Worm (Caenorhabditis elegans): ENCODE data around the gene sre-31.

ce11 chrII:12378793-12379192 lies 29.8 kb downstream of the sre-31 start:
- TF ChIP-seq ceh-82 (tag; optimal IDR thresholded peaks at IDR 0.05) = no peak
- TF ChIP-seq unc-130 (tag; optimal IDR thresholded peaks at IDR 0.05) = no peak
- no peak for TF ChIP-seq lin-13 (GFP tag; optimal IDR thresholded peaks at IDR 0.05)
- TF ChIP-seq nhr-77 (tag; optimal IDR thresholded peaks at IDR 0.05) = peak; percentile 8
- TF ChIP-seq aly-2 (tag; optimal IDR thresholded peaks at IDR 0.05) = no peak
- no peak for TF ChIP-seq nhr-11 (tag; optimal IDR thresholded peaks at IDR 0.05)
- no peak for TF ChIP-seq nhr-28 (tag; optimal IDR thresholded peaks at IDR 0.05)
- TF ChIP-seq ces-1 (GFP tag; optimal IDR thresholded peaks at IDR 0.05) = no peak
- TF ChIP-seq egl-13 (tag; optimal IDR thresholded peaks at IDR 0.05) = no peak
- TF ChIP-seq ama-1 (optimal IDR thresholded peaks at IDR 0.05) = no peak
- TF ChIP-seq ceh-88 (GFP tag; IDR thresholded peaks at IDR 0.05) = no peak
- TF ChIP-seq fos-1 (tag; optimal IDR thresholded peaks at IDR 0.05) = no peak
